Fruit fly (Drosophila melanogaster) whole organism, pupa: ENCODE measurements around the gene IRSp53.

Experiments
- CG10348 ChIP-seq: fragments of 200-800 bp; sonication (Bioruptor generic); IDR thresholded peaks from 2 replicates; pipeline ENCODE4 v1.3.6; 2022; ENCODE audit warnings: missing biosample characterization, missing genetic modification characterization
- CG17806 ChIP-seq: fragments of 200-800 bp; sonication (Bioruptor generic); optimal IDR thresholded peaks from 2 replicates; lab custom pipeline; 2018; ENCODE audit warnings: missing biosample characterization, mild to moderate bottlenecking, missing genetic modification characterization, moderate library complexity
- CG4496 ChIP-seq: fragments of 200-800 bp; sonication (Bioruptor generic); IDR thresholded peaks from 3 replicates; pipeline ENCODE4 v1.3.6; 2022; ENCODE audit warnings: missing biosample characterization, missing genetic modification characterization
- EcR ChIP-seq: fragments of 200-800 bp; sonication (Bioruptor generic); optimal IDR thresholded peaks from 3 replicates; lab custom pipeline; 2019; ENCODE audit warnings: missing biosample characterization, missing genetic modification characterization, mild to moderate bottlenecking, moderate library complexity, missing genetic modification reagents
- Ets98B ChIP-seq: fragments of 200-800 bp; sonication (Bioruptor generic); IDR thresholded peaks from 2 replicates; pipeline ENCODE4 v1.3.6; 2022; ENCODE audit warnings: missing biosample characterization, missing genetic modification characterization
- Pif1A ChIP-seq: fragments of 200-800 bp; sonication (Bioruptor generic); optimal IDR thresholded peaks from 3 replicates; lab custom pipeline; 2016; ENCODE audit warnings: missing biosample characterization, missing genetic modification characterization
- Pif1B ChIP-seq: fragments of 200-800 bp; sonication (Bioruptor generic); optimal IDR thresholded peaks from 3 replicates; lab custom pipeline; 2016; ENCODE audit warnings: missing biosample characterization, missing genetic modification characterization

dm6 chr3L:11183965-11184364, 48.1 kb downstream of the IRSp53 start:
- no peak for TF ChIP-seq Pif1A
- TF ChIP-seq EcR (GFP tag; lab: Kevin White, UChicago), result no peak
- TF ChIP-seq CG10348 (GFP tag; lab: Robert Waterston, UW), result no peak
- TF ChIP-seq Pif1B (GFP tag; lab: Kevin White, UChicago), result no peak
- no peak for TF ChIP-seq CG4496
- no peak for TF ChIP-seq CG17806
- no peak for TF ChIP-seq Ets98B (GFP tag; lab: Robert Waterston, UW)
